Fruit fly (Drosophila melanogaster): Measurements from ENCODE around the gene mv.

DNA sequence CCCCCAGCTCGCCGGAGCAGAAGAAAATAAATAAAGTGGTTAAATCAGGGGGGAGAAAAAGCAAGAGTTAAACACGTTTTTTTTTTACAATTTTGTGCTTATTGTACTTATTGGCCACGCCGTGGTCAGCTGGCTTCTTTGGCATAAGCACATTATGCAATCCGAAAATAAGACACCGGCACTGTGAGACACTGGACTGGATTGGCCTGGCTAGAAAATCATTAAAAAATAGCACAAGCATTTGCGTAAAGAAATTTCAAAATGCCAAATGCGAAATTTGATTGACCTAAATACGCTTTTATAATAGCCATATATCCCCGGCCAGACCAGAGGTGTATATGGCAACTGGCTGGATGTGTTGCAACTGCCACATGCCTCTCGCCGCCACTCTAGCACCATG, 59.5 kb downstream of the mv start:
- TF ChIP-seq Clk (GFP tag; optimal IDR thresholded peaks at IDR 0.05): no peak
- no peak for TF ChIP-seq cnc (optimal IDR thresholded peaks at IDR 0.05)
